Fruit fly (Drosophila melanogaster) whole organism, embryonic: ENCODE data around the gene SmE.

Source experiments
- ATbp ChIP-seq: fragments of 200-800 bp; sonication (Bioruptor generic); optimal IDR thresholded peaks from 2 replicates; lab custom pipeline; 2017; ENCODE audit warnings: missing biosample characterization, mild to moderate bottlenecking, missing genetic modification characterization, missing genetic modification reagents
- Atf-2 ChIP-seq: fragments of 200-800 bp; sonication (Bioruptor generic); optimal IDR thresholded peaks from 2 replicates; lab custom pipeline; 2016; ENCODE audit warnings: missing biosample characterization, missing genetic modification characterization
- CG10321 ChIP-seq: fragments of 200-800 bp; sonication (Bioruptor generic); IDR thresholded peaks from 2 replicates; pipeline ENCODE4 v1.3.6; 2022; ENCODE audit warnings: missing biosample characterization, missing genetic modification characterization
- CG10431 ChIP-seq: fragments of 200-800 bp; sonication (Bioruptor generic); optimal IDR thresholded peaks from 3 replicates; lab custom pipeline; 2018; ENCODE audit warnings: missing biosample characterization, mild to moderate bottlenecking, missing genetic modification characterization
- CG11695 ChIP-seq: fragments of 200-800 bp; sonication (Bioruptor generic); IDR thresholded peaks from 3 replicates; pipeline ENCODE4 v1.3.6; 2022; ENCODE audit warnings: missing biosample characterization, missing genetic modification characterization
- CG11696 ChIP-seq: fragments of 200-800 bp; sonication (Bioruptor generic); IDR thresholded peaks from 2 replicates; pipeline ENCODE4 v1.3.6; 2022; ENCODE audit warnings: missing biosample characterization, missing genetic modification characterization
- CG12219 ChIP-seq: fragments of 200-800 bp; sonication (Bioruptor generic); optimal IDR thresholded peaks from 3 replicates; lab custom pipeline; 2018; ENCODE audit warnings: missing biosample characterization, mild to moderate bottlenecking, missing genetic modification characterization
- CG13123 ChIP-seq: fragments of 200-800 bp; sonication (Bioruptor generic); optimal IDR thresholded peaks from 2 replicates; lab custom pipeline; 2016; ENCODE audit warnings: missing biosample characterization, missing genetic modification characterization
- CG13287 ChIP-seq: fragments of 200-800 bp; sonication (Bioruptor generic); IDR thresholded peaks from 2 replicates; pipeline ENCODE4 v1.3.6; 2022; ENCODE audit warnings: missing biosample characterization, missing genetic modification characterization; ENCODE audit not compliant: partially characterized antibody
- CG14014 ChIP-seq: fragments of 200-800 bp; sonication (Bioruptor generic); IDR thresholded peaks from 2 replicates; pipeline ENCODE4 v1.3.6; 2022; ENCODE audit warnings: missing biosample characterization, missing genetic modification characterization
- CG14441 ChIP-seq: fragments of 200-800 bp; sonication (Bioruptor generic); IDR thresholded peaks from 2 replicates; pipeline ENCODE4 v1.3.6; 2022; ENCODE audit warnings: missing biosample characterization, missing genetic modification characterization
- CG14710 ChIP-seq: fragments of 200-800 bp; sonication (Bioruptor generic); optimal IDR thresholded peaks from 3 replicates; lab custom pipeline; 2019; ENCODE audit warnings: missing biosample characterization, mild to moderate bottlenecking, missing genetic modification characterization, moderate library complexity
- CG1603 ChIP-seq: fragments of 200-800 bp; sonication (Bioruptor generic); optimal IDR thresholded peaks from 2 replicates; lab custom pipeline; 2019; ENCODE audit warnings: missing biosample characterization, mild to moderate bottlenecking, missing genetic modification characterization, moderate library complexity
- CG1647 ChIP-seq: fragments of 200-800 bp; sonication (Bioruptor generic); optimal IDR thresholded peaks from 3 replicates; lab custom pipeline; 2016; ENCODE audit warnings: missing biosample characterization, missing genetic modification characterization
- CG2116 ChIP-seq: fragments of 200-800 bp; sonication (Bioruptor generic); optimal IDR thresholded peaks from 3 replicates; lab custom pipeline; 2018; ENCODE audit warnings: missing biosample characterization, mild to moderate bottlenecking, missing genetic modification characterization
- CG2199 ChIP-seq: fragments of 200-800 bp; sonication (Bioruptor generic); IDR thresholded peaks from 3 replicates; pipeline ENCODE4 v1.3.6; 2022; ENCODE audit warnings: missing biosample characterization, missing genetic modification characterization
- CG31388 ChIP-seq: fragments of 200-800 bp; sonication (Bioruptor generic); optimal IDR thresholded peaks from 2 replicates; lab custom pipeline; 2016; ENCODE audit warnings: missing biosample characterization, missing genetic modification characterization
- CG3163 ChIP-seq: fragments of 200-800 bp; sonication (Bioruptor generic); optimal IDR thresholded peaks from 3 replicates; lab custom pipeline; 2016; ENCODE audit warnings: missing biosample characterization, missing genetic modification characterization
- CG3838 ChIP-seq: fragments of 200-800 bp; sonication (Bioruptor generic); optimal IDR thresholded peaks from 3 replicates; lab custom pipeline; 2016; ENCODE audit warnings: missing biosample characterization, missing genetic modification characterization
- CG6272 ChIP-seq: fragments of 200-800 bp; sonication (Bioruptor generic); IDR thresholded peaks from 2 replicates; pipeline ENCODE4 v1.3.6; 2022; ENCODE audit warnings: missing biosample characterization, missing genetic modification characterization
- CG7963 ChIP-seq: fragments of 200-800 bp; sonication (Bioruptor generic); IDR thresholded peaks from 3 replicates; pipeline ENCODE4 v1.3.6; 2022; ENCODE audit warnings: missing biosample characterization, missing genetic modification characterization; ENCODE audit not compliant: partially characterized antibody
- CG8388 ChIP-seq: fragments of 200-800 bp; sonication (Bioruptor generic); optimal IDR thresholded peaks from 2 replicates; lab custom pipeline; 2019; ENCODE audit warnings: missing biosample characterization, mild to moderate bottlenecking, missing genetic modification characterization, moderate library complexity
- CG9437 ChIP-seq: fragments of 200-800 bp; sonication (Bioruptor generic); optimal IDR thresholded peaks from 2 replicates; lab custom pipeline; 2018; ENCODE audit warnings: missing biosample characterization, mild to moderate bottlenecking, missing genetic modification characterization
- CG9727 ChIP-seq: fragments of 200-800 bp; sonication (Bioruptor generic); optimal IDR thresholded peaks from 3 replicates; lab custom pipeline; 2017; ENCODE audit warnings: missing biosample characterization, mild to moderate bottlenecking, missing genetic modification characterization
- Dref ChIP-seq: fragments of 200-800 bp; sonication (Bioruptor generic); IDR thresholded peaks from 2 replicates; pipeline ENCODE4 v1.3.6; 2022; ENCODE audit warnings: missing biosample characterization, missing genetic modification characterization
- H15 ChIP-seq: fragments of 200-800 bp; sonication (Bioruptor generic); IDR thresholded peaks from 3 replicates; pipeline ENCODE4 v1.3.6; 2022; ENCODE audit warnings: missing biosample characterization, missing genetic modification characterization
- HLH3B ChIP-seq: fragments of 200-800 bp; sonication (Bioruptor generic); IDR thresholded peaks from 2 replicates; pipeline ENCODE4 v1.3.6; 2022; ENCODE audit warnings: missing biosample characterization, missing genetic modification characterization
- Jarid2 ChIP-seq: fragments of 200-800 bp; sonication (Bioruptor generic); optimal IDR thresholded peaks from 3 replicates; lab custom pipeline; 2017; ENCODE audit warnings: mild to moderate bottlenecking, missing biosample characterization, missing genetic modification reagents, missing genetic modification characterization
- NFAT ChIP-seq: fragments of 200-800 bp; sonication (Bioruptor generic); IDR thresholded peaks from 2 replicates; pipeline ENCODE4 v1.3.6; 2022; ENCODE audit warnings: missing biosample characterization, missing genetic modification characterization
- Oaz ChIP-seq: fragments of 200-800 bp; sonication (Bioruptor generic); IDR thresholded peaks from 2 replicates; pipeline ENCODE4 v1.3.6; 2022; ENCODE audit warnings: missing biosample characterization, missing genetic modification characterization
- Scr ChIP-seq: fragments of 200-800 bp; sonication (Bioruptor generic); IDR thresholded peaks from 2 replicates; pipeline ENCODE4 v1.3.6; 2022; ENCODE audit warnings: missing biosample characterization, missing genetic modification characterization; ENCODE audit not compliant: partially characterized antibody
- ab ChIP-seq: fragments of 200-800 bp; sonication (Bioruptor generic); optimal IDR thresholded peaks from 2 replicates; lab custom pipeline; 2016; ENCODE audit warnings: missing biosample characterization, missing genetic modification characterization
- ase ChIP-seq: fragments of 200-800 bp; sonication (Bioruptor generic); IDR thresholded peaks from 3 replicates; pipeline ENCODE4 v1.3.6; 2022; ENCODE audit warnings: missing biosample characterization, missing genetic modification characterization
- bowl ChIP-seq: fragments of 200-800 bp; sonication (Bioruptor generic); IDR thresholded peaks from 2 replicates; pipeline ENCODE4 v1.3.6; 2022; ENCODE audit warnings: missing biosample characterization, missing genetic modification characterization
- da ChIP-seq: fragments of 200-800 bp; sonication (Bioruptor generic); optimal IDR thresholded peaks from 2 replicates; lab custom pipeline; 2016; ENCODE audit warnings: missing biosample characterization, missing genetic modification characterization
- danr ChIP-seq: fragments of 200-800 bp; sonication (Bioruptor generic); IDR thresholded peaks from 2 replicates; pipeline ENCODE4 v1.3.6; 2022; ENCODE audit warnings: missing biosample characterization, missing genetic modification characterization
- en ChIP-seq: fragments of 200-800 bp; sonication (Bioruptor generic); optimal IDR thresholded peaks from 2 replicates; lab custom pipeline; 2016; ENCODE audit warnings: missing biosample characterization, missing genetic modification characterization
- esg ChIP-seq: fragments of 200-800 bp; sonication (Bioruptor generic); conservative IDR thresholded peaks from 2 replicates; pipeline ENCODE4 v1.3.6; 2022; ENCODE audit warnings: missing biosample characterization, missing genetic modification characterization
- eyg ChIP-seq: fragments of 200-800 bp; sonication (Bioruptor generic); optimal IDR thresholded peaks from 3 replicates; lab custom pipeline; 2016; ENCODE audit warnings: missing biosample characterization, missing genetic modification characterization
- fd64A ChIP-seq: fragments of 200-800 bp; sonication (Bioruptor generic); optimal IDR thresholded peaks from 3 replicates; lab custom pipeline; 2018; ENCODE audit warnings: missing biosample characterization, mild to moderate bottlenecking, missing genetic modification characterization
- gsb ChIP-seq: fragments of 200-800 bp; sonication (Bioruptor generic); IDR thresholded peaks from 2 replicates; pipeline ENCODE4 v1.3.6; 2022; ENCODE audit warnings: missing biosample characterization, missing genetic modification characterization
- her ChIP-seq: fragments of 200-800 bp; sonication (Bioruptor generic); optimal IDR thresholded peaks from 2 replicates; lab custom pipeline; 2016; ENCODE audit warnings: missing biosample characterization, missing genetic modification characterization
- hth ChIP-seq: fragments of >200 bp; optimal IDR thresholded peaks from 2 replicates; lab custom pipeline; 2017; ENCODE audit warnings: inconsistent platforms
- jigr1 ChIP-seq: fragments of 200-800 bp; sonication (Bioruptor generic); IDR thresholded peaks from 3 replicates; pipeline ENCODE4 v1.3.6; 2022; ENCODE audit warnings: missing biosample characterization, missing genetic modification characterization
- knrl ChIP-seq: fragments of 200-800 bp; sonication (Bioruptor generic); IDR thresholded peaks from 3 replicates; pipeline ENCODE4 v1.3.6; 2022; ENCODE audit warnings: missing biosample characterization, missing genetic modification characterization; ENCODE audit not compliant: partially characterized antibody
- luna ChIP-seq: fragments of 200-800 bp; sonication (Bioruptor generic); optimal IDR thresholded peaks from 2 replicates; lab custom pipeline; 2016; ENCODE audit warnings: missing biosample characterization, missing genetic modification characterization
- mirr ChIP-seq: fragments of 200-800 bp; sonication (Bioruptor generic); optimal IDR thresholded peaks from 3 replicates; lab custom pipeline; 2018; ENCODE audit warnings: missing biosample characterization, mild to moderate bottlenecking, missing genetic modification characterization
- nmo ChIP-seq: fragments of 200-800 bp; sonication (Bioruptor generic); optimal IDR thresholded peaks from 2 replicates; lab custom pipeline; 2018; ENCODE audit warnings: missing biosample characterization, mild to moderate bottlenecking, missing genetic modification characterization, moderate library complexity
- schlank ChIP-seq: fragments of 200-800 bp; sonication (Bioruptor generic); optimal IDR thresholded peaks from 2 replicates; lab custom pipeline; 2018; ENCODE audit warnings: missing biosample characterization, mild to moderate bottlenecking, missing genetic modification characterization
- sisA ChIP-seq: fragments of 200-800 bp; sonication (Bioruptor generic); IDR thresholded peaks from 2 replicates; pipeline ENCODE4 v1.3.6; 2022; ENCODE audit warnings: missing biosample characterization, missing genetic modification characterization
- wek ChIP-seq: fragments of 200-800 bp; sonication (Bioruptor generic); optimal IDR thresholded peaks from 3 replicates; lab custom pipeline; 2018; ENCODE audit warnings: missing biosample characterization, mild to moderate bottlenecking, missing genetic modification characterization, moderate library complexity

SmE gene

dm6 chr2L:7932091-7932769 is 47.0 kb upstream of the SmE start (continued):
- TF ChIP-seq CG10321 (GFP tag; lab: Robert Waterston, UW) (no peak), Jarid2 (GFP tag; lab: Kevin White, UChicago) (peak; percentile 33), NFAT (peak; percentile 54; the same call in 1 of the 2 replicates), sisA (peak; percentile 61), knrl (GFP tag; lab: Robert Waterston, UW) (no peak), Scr (GFP tag; lab: Robert Waterston, UW) (no peak), ase (GFP tag; lab: Robert Waterston, UW) (peak; percentile 73; the same call in 2 of the 3 replicates), CG14441 (GFP tag; lab: Robert Waterston, UW) (peak; percentile 85), fd64A (GFP tag; lab: Kevin White, UChicago) (no peak), jigr1 (GFP tag; lab: Robert Waterston, UW) (peak; percentile 48; the same call in 1 of the 3 replicates), CG11696 (peak; percentile 64), en (GFP tag; lab: Kevin White, UChicago) (no peak), CG13123 (no peak), CG2116 (GFP tag; lab: Kevin White, UChicago) (no peak), da (no peak), ATbp (GFP tag; lab: Kevin White, UChicago) (peak; percentile 41), Dref (GFP tag; lab: Robert Waterston, UW) (no peak), ab (no peak), CG1647 (peak; percentile 33), CG11695 (peak; percentile 66), bowl (GFP tag; lab: Robert Waterston, UW) (peak; percentile 37; the same call in 1 of the 2 replicates), CG3163 (no peak), Atf-2 (GFP tag; lab: Kevin White, UChicago) (no peak), CG13287 (GFP tag; lab: Robert Waterston, UW) (no peak), CG3838 (GFP tag; lab: Kevin White, UChicago) (no peak), luna (GFP tag; lab: Kevin White, UChicago) (no peak), nmo (peak; percentile 75), CG12219 (peak; percentile 28), CG31388 (no peak), CG14014 (GFP tag; lab: Robert Waterston, UW) (peak; percentile 88), CG2199 (no peak), CG8388 (GFP tag; lab: Kevin White, UChicago) (peak; percentile 2), esg (peak; percentile 66), wek (GFP tag; lab: Kevin White, UChicago) (no peak), eyg (no peak), danr (no peak), Oaz (GFP tag; lab: Robert Waterston, UW) (peak; percentile 74), hth (lab: Kevin White, UChicago) (no peak), CG9437 (peak; percentile 18), schlank (tag; lab: Kevin White, UChicago) (no peak), mirr (peak; percentile 41), HLH3B (GFP tag; lab: Robert Waterston, UW) (peak; percentile 76), CG14710 (tag; lab: Kevin White, UChicago) (peak; percentile 33), CG7963 (no peak), CG10431 (GFP tag; lab: Kevin White, UChicago) (no peak), H15 (GFP tag; lab: Robert Waterston, UW) (peak; percentile 73), gsb (GFP tag; lab: Robert Waterston, UW) (peak; percentile 60; the same call in 1 of the 2 replicates), her (GFP tag; lab: Kevin White, UChicago) (no peak), CG1603 (tag; lab: Kevin White, UChicago) (peak; percentile 27), CG9727 (GFP tag; lab: Kevin White, UChicago) (peak; percentile 82), CG6272 (GFP tag; lab: Robert Waterston, UW) (peak; percentile 66)
